Worm (Caenorhabditis elegans) whole organism, young adult: Measurements from ENCODE around the gene Y77E11A.8.
A peak's percentile ranks its signal among the peaks of the same experiment; 100 is the strongest.

ENCODE experiments used
- B0035.1 ChIP-seq: sonication (generic microtip); optimal IDR thresholded peaks from 2 replicates; lab custom pipeline; 2016; ENCODE audit warnings: missing genetic modification characterization, mild to moderate bottlenecking, missing compliant biosample characterization, missing genotype, missing genetic modification reagents
- B0261.1 ChIP-seq: sonication (generic microtip); optimal IDR thresholded peaks from 2 replicates; lab custom pipeline; 2016; ENCODE audit warnings: mild to moderate bottlenecking, missing genetic modification characterization, moderate library complexity, missing compliant biosample characterization
- C17E4.6 ChIP-seq: fragments of 200-800 bp; sonication (Bioruptor generic); IDR thresholded peaks from 2 replicates; pipeline ENCODE4 v1.3.6; 2022; ENCODE audit warnings: missing genetic modification reagents, missing genetic modification characterization, missing compliant biosample characterization
- F10E7.11 ChIP-seq: sonication (generic microtip); optimal IDR thresholded peaks from 2 replicates; lab custom pipeline; 2017; ENCODE audit warnings: mild to moderate bottlenecking, missing genetic modification characterization, moderate library complexity, missing compliant biosample characterization
- F22D6.2 ChIP-seq: sonication (generic microtip); optimal IDR thresholded peaks from 2 replicates; lab custom pipeline; 2016; ENCODE audit warnings: mild to moderate bottlenecking, missing genetic modification characterization, missing compliant biosample characterization
- F37B4.10 ChIP-seq: fragments of 200-800 bp; sonication (Bioruptor generic); IDR thresholded peaks from 2 replicates; pipeline ENCODE4 v1.3.6; 2022; ENCODE audit warnings: missing genetic modification characterization, missing compliant biosample characterization
- F49E8.2 ChIP-seq: sonication (generic microtip); optimal IDR thresholded peaks from 3 replicates; lab custom pipeline; 2017; ENCODE audit warnings: missing genetic modification characterization, mild to moderate bottlenecking, missing compliant biosample characterization, antibody characterized with exemption, moderate library complexity; ENCODE audit not compliant: insufficient read depth
- F52B5.7 ChIP-seq: sonication (generic microtip); optimal IDR thresholded peaks from 2 replicates; lab custom pipeline; 2016; ENCODE audit warnings: mild to moderate bottlenecking, missing genetic modification characterization, missing compliant biosample characterization
- F57A8.1 ChIP-seq: fragments of 200-800 bp; sonication (Bioruptor generic); optimal IDR thresholded peaks from 2 replicates; lab custom pipeline; 2018; ENCODE audit warnings: mild to moderate bottlenecking, missing genetic modification characterization, moderate library complexity, missing compliant biosample characterization
- F57C9.4 ChIP-seq: sonication (generic microtip); optimal IDR thresholded peaks from 2 replicates; lab custom pipeline; 2017; ENCODE audit warnings: mild to moderate bottlenecking, missing genetic modification characterization, missing compliant biosample characterization
- Y95B8A.8 ChIP-seq: fragments of 200-800 bp; sonication (Bioruptor generic); IDR thresholded peaks from 2 replicates; pipeline ENCODE4 v1.3.6; 2022; ENCODE audit warnings: missing genetic modification reagents, missing genetic modification characterization, missing compliant biosample characterization
- akir-1 ChIP-seq: fragments of 200-800 bp; sonication (Bioruptor generic); optimal IDR thresholded peaks from 2 replicates; lab custom pipeline; 2018; ENCODE audit warnings: mild to moderate bottlenecking, missing genetic modification characterization, moderate library complexity, missing compliant biosample characterization
- aptf-3 ChIP-seq: fragments of 200-800 bp; sonication (Bioruptor generic); IDR thresholded peaks from 2 replicates; pipeline ENCODE4 v1.3.6; 2022; ENCODE audit warnings: missing genetic modification characterization, missing compliant biosample characterization
- atf-7 ChIP-seq: sonication (generic microtip); optimal IDR thresholded peaks from 2 replicates; lab custom pipeline; 2017; ENCODE audit warnings: mild to moderate bottlenecking, missing genetic modification characterization, missing compliant biosample characterization
- athp-1 ChIP-seq: sonication (generic microtip); optimal IDR thresholded peaks from 2 replicates; lab custom pipeline; 2017; ENCODE audit warnings: mild to moderate bottlenecking, missing genetic modification characterization, missing compliant biosample characterization
- ccch-3 ChIP-seq: fragments of 200-800 bp; sonication (Bioruptor generic); optimal IDR thresholded peaks from 2 replicates; lab custom pipeline; 2018; ENCODE audit warnings: mild to moderate bottlenecking, missing genetic modification characterization, missing compliant biosample characterization
- ceh-27 ChIP-seq: fragments of 200-800 bp; sonication (Bioruptor generic); optimal IDR thresholded peaks from 2 replicates; lab custom pipeline; 2018; ENCODE audit warnings: mild to moderate bottlenecking, missing genetic modification characterization, moderate library complexity, missing compliant biosample characterization
- ceh-91 ChIP-seq: fragments of 200-800 bp; sonication (Bioruptor generic); IDR thresholded peaks from 2 replicates; pipeline ENCODE4 v1.3.6; 2022; ENCODE audit warnings: missing genetic modification reagents, missing genetic modification characterization, missing compliant biosample characterization
- chd-7 ChIP-seq: sonication (generic microtip); optimal IDR thresholded peaks from 2 replicates; lab custom pipeline; 2016; ENCODE audit warnings: mild to moderate bottlenecking, missing genetic modification characterization, moderate library complexity, missing compliant biosample characterization
- egrh-3 ChIP-seq: fragments of 200-800 bp; sonication (Bioruptor generic); IDR thresholded peaks from 2 replicates; pipeline ENCODE4 v1.3.6; 2022; ENCODE audit warnings: missing genetic modification reagents, missing genetic modification characterization, missing compliant biosample characterization
- ekl-4 ChIP-seq: fragments of 200-800 bp; sonication (Bioruptor generic); IDR thresholded peaks from 2 replicates; pipeline ENCODE4 v1.3.6; 2022; ENCODE audit warnings: missing genetic modification reagents, missing genetic modification characterization, missing compliant biosample characterization
- hlh-12 ChIP-seq: sonication (generic microtip); optimal IDR thresholded peaks from 2 replicates; lab custom pipeline; 2016; ENCODE audit warnings: missing genetic modification characterization, missing compliant biosample characterization
- hlh-26 ChIP-seq: fragments of 200-800 bp; sonication (Bioruptor generic); conservative IDR thresholded peaks from 2 replicates; pipeline ENCODE4 v1.3.6; 2022; ENCODE audit warnings: missing genetic modification reagents, missing genetic modification characterization, missing compliant biosample characterization
- hmg-1.2 ChIP-seq: fragments of 200-800 bp; sonication (Bioruptor generic); IDR thresholded peaks from 2 replicates; pipeline ENCODE4 v1.3.6; 2022; ENCODE audit warnings: missing genetic modification reagents, missing genetic modification characterization, missing compliant biosample characterization
- lin-26 ChIP-seq: fragments of 200-800 bp; sonication (Bioruptor generic); IDR thresholded peaks from 2 replicates; pipeline ENCODE4 v1.3.6; 2022; ENCODE audit warnings: missing genetic modification reagents, missing genetic modification characterization, missing compliant biosample characterization
- lin-40 ChIP-seq: sonication (generic microtip); optimal IDR thresholded peaks from 2 replicates; lab custom pipeline; 2016; ENCODE audit warnings: missing genetic modification characterization, mild to moderate bottlenecking, missing compliant biosample characterization, missing genotype, missing genetic modification reagents
- lir-1 ChIP-seq: fragments of 200-800 bp; sonication (Bioruptor generic); conservative IDR thresholded peaks from 2 replicates; pipeline ENCODE4 v1.3.6; 2022; ENCODE audit warnings: missing genetic modification reagents, missing genetic modification characterization, missing compliant biosample characterization
- lsl-1 ChIP-seq: fragments of 200-800 bp; sonication (Bioruptor generic); optimal IDR thresholded peaks from 2 replicates; lab custom pipeline; 2018; ENCODE audit warnings: mild to moderate bottlenecking, missing genetic modification characterization, moderate library complexity, missing compliant biosample characterization
- madf-3 ChIP-seq: fragments of 200-800 bp; sonication (Bioruptor generic); IDR thresholded peaks from 2 replicates; pipeline ENCODE4 v1.3.6; 2022; ENCODE audit warnings: missing genetic modification reagents, missing genetic modification characterization, missing compliant biosample characterization
- mes-4 ChIP-seq: sonication (generic microtip); optimal IDR thresholded peaks from 2 replicates; lab custom pipeline; 2016; ENCODE audit warnings: missing genotype, missing genetic modification characterization, missing compliant biosample characterization
- nfya-1 ChIP-seq: sonication (generic microtip); optimal IDR thresholded peaks from 2 replicates; lab custom pipeline; 2017; ENCODE audit warnings: antibody characterized with exemption, missing compliant biosample characterization, missing genetic modification characterization, borderline replicate concordance; ENCODE audit not compliant: insufficient read depth
- nfya-2 ChIP-seq: fragments of 200-800 bp; sonication (Bioruptor generic); IDR thresholded peaks from 2 replicates; pipeline ENCODE4 v1.3.6; 2022; ENCODE audit warnings: missing genetic modification reagents, missing genetic modification characterization, missing compliant biosample characterization
- nfyb-1 ChIP-seq: fragments of 200-800 bp; sonication (Bioruptor generic); IDR thresholded peaks from 2 replicates; pipeline ENCODE4 v1.3.6; 2022; ENCODE audit warnings: missing genetic modification reagents, missing genetic modification characterization, missing compliant biosample characterization
- nhr-120 ChIP-seq: fragments of 200-800 bp; sonication (Bioruptor generic); IDR thresholded peaks from 2 replicates; pipeline ENCODE4 v1.3.6; 2022; ENCODE audit warnings: missing genetic modification characterization, missing compliant biosample characterization
- pbrm-1 ChIP-seq: fragments of 200-800 bp; sonication (Bioruptor generic); IDR thresholded peaks from 2 replicates; pipeline ENCODE4 v1.3.6; 2022; ENCODE audit warnings: missing genetic modification reagents, missing genetic modification characterization, missing compliant biosample characterization
- rpc-1 ChIP-seq, 2 experiments: fragments of 150-350 bp in 1 of 2; sonication (generic microtip) in 1 of 2; optimal IDR thresholded peaks; 2 replicates each; lab custom pipeline; 2014 to 2018; ENCODE audit warnings: missing biosample characterization in 1 of 2, missing genetic modification characterization in 1 of 2, missing genetic modification reagents in 1 of 2, missing genotype in 1 of 2
- snpc-4 ChIP-seq, 5 experiments: fragments of 150-350 bp in 1 of 5; sonication (generic microtip) in 4 of 5; optimal IDR thresholded peaks; 2 replicates each; lab custom pipeline; 2014 to 2018; ENCODE audit warnings: missing genetic modification characterization in 5 of 5, missing biosample characterization in 3 of 5, antibody characterized with exemption in 2 of 5, mild to moderate bottlenecking in 2 of 5, missing compliant biosample characterization in 2 of 5, missing genotype in 2 of 5, moderate library complexity in 2 of 5, missing genetic modification reagents in 1 of 5
- tbx-9 ChIP-seq: sonication (generic microtip); optimal IDR thresholded peaks from 2 replicates; lab custom pipeline; 2016; ENCODE audit warnings: borderline replicate concordance, missing genetic modification characterization, inconsistent platforms, missing compliant biosample characterization
- xnd-1 ChIP-seq: sonication (generic microtip); optimal IDR thresholded peaks from 2 replicates; lab custom pipeline; 2016; ENCODE audit warnings: missing genotype, missing genetic modification reagents, missing genetic modification characterization, missing compliant biosample characterization
- ztf-6 ChIP-seq: fragments of 200-800 bp; sonication (Bioruptor generic); IDR thresholded peaks from 2 replicates; pipeline ENCODE4 v1.3.6; 2022; ENCODE audit warnings: missing genetic modification reagents, missing genetic modification characterization, missing compliant biosample characterization

Gene Y77E11A.8

DNA sequence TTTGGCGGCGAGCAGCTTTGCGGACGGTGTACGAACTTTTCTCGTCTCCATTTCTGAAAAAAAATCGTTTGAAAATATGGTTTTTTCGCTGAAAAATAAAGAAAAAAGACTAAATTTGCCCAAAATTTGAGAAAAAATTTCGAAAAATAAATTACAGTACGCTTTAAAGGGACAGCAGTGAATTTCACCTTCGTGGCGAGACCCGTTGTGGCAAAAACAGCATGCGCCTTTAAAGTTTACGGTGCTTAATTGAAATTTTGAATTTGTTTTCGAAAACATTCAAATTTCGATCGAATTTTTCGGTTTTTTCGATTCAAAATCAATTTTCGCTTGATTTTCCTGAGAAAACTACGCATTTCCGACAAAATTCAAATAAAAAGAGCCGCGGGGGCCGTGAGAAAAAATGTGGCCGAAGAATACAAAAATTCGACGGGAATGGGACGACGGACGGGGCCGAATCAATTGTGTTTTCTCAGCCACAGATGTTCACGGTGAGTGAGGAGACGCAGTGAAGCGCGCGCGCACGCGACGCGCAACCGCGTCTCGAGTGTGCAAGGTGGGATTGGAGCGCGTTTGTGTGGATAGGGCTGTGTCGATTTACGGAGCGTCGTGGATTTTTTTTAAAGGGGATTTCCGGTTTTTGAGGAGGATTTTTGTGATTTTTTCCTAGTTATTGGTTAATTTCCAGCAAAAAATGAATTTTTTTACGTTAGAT, 4.9 kb downstream of the Y77E11A.8 start, which contains the start of gene Y77E11A.7 (continued):
- no peak for TF ChIP-seq nfya-2 (GFP tag; lab: Robert Waterston, UW)
- peak; percentile 96 for TF ChIP-seq ceh-27 (GFP tag; lab: Kevin White, UChicago)
- 0 out of 2 replicates have a peak, but pooled peaks have one; percentile 10 for TF ChIP-seq Y95B8A.8
- no peak for TF ChIP-seq F52B5.7 (tag; lab: Kevin White, UChicago)
- TF ChIP-seq B0035.1 (tag; lab: Kevin White, UChicago) = no peak
- no peak for TF ChIP-seq mes-4 (tag; lab: Kevin White, UChicago)
- peak; percentile 2 for TF ChIP-seq ccch-3 (GFP tag; lab: Kevin White, UChicago)
- 0 out of 2 replicates have a peak, but pooled peaks have one; percentile 29 for TF ChIP-seq lin-26 (GFP tag; lab: Robert Waterston, UW)
- no peak for TF ChIP-seq F57A8.1 (GFP tag; lab: Kevin White, UChicago)
- no peak for TF ChIP-seq akir-1 (GFP tag; lab: Kevin White, UChicago)
- no peak for TF ChIP-seq C17E4.6 (GFP tag; lab: Robert Waterston, UW)
- TF ChIP-seq hmg-1.2 (GFP tag; lab: Robert Waterston, UW) = peak; percentile 70; the same call in 1 of the 2 replicates
- TF ChIP-seq hlh-26 (GFP tag; lab: Robert Waterston, UW) = no peak
- TF ChIP-seq tbx-9 (tag; lab: Kevin White, UChicago) = no peak
- no peak for TF ChIP-seq rpc-1 (optimal IDR thresholded peaks at IDR 0.05; lab: Kevin White, UChicago)
- no peak for TF ChIP-seq rpc-1 (tag; optimal IDR thresholded peaks at IDR 0.05; lab: Kevin White, UChicago)
- TF ChIP-seq nhr-120 (GFP tag; lab: Robert Waterston, UW) = no peak
- TF ChIP-seq ceh-91 (GFP tag; lab: Robert Waterston, UW) = peak; percentile 69; the same call in 1 of the 2 replicates
- TF ChIP-seq snpc-4 (GFP tag; optimal IDR thresholded peaks at IDR 0.05; lab: Kevin White, UChicago) = no peak
- TF ChIP-seq snpc-4 (tag; optimal IDR thresholded peaks at IDR 0.05; lab: Kevin White, UChicago) = peak in 2 of 4 experiments; percentile 42 to 57
- TF ChIP-seq ztf-6 (GFP tag; lab: Robert Waterston, UW) = no peak
- peak; percentile 66 for TF ChIP-seq egrh-3 (GFP tag; lab: Robert Waterston, UW)
- TF ChIP-seq nfya-1 = no peak
- TF ChIP-seq atf-7 (tag; lab: Kevin White, UChicago) = no peak
- no peak for TF ChIP-seq hlh-12
- peak; percentile 53 for TF ChIP-seq F49E8.2 (tag; lab: Kevin White, UChicago)
- peak; percentile 95 for TF ChIP-seq lsl-1 (GFP tag; lab: Kevin White, UChicago)
- TF ChIP-seq nfyb-1 (GFP tag; lab: Robert Waterston, UW) = peak; percentile 67; the same call in 1 of the 2 replicates
- peak; percentile 98 for TF ChIP-seq madf-3
- TF ChIP-seq lin-40 (tag; lab: Kevin White, UChicago) = peak; percentile 74
- peak; percentile 48; the same call in 1 of the 2 replicates for TF ChIP-seq pbrm-1 (GFP tag; lab: Robert Waterston, UW)
- TF ChIP-seq F57C9.4 (tag; lab: Kevin White, UChicago) = no peak
- peak; percentile 50; the same call in 1 of the 2 replicates for TF ChIP-seq ekl-4
- no peak for TF ChIP-seq F10E7.11 (tag; lab: Kevin White, UChicago)
- TF ChIP-seq athp-1 = peak; percentile 26
- TF ChIP-seq chd-7 (tag; lab: Kevin White, UChicago) = no peak
- peak; percentile 92 for TF ChIP-seq xnd-1
- peak; percentile 42; the same call in 1 of the 2 replicates for TF ChIP-seq lir-1 (GFP tag; lab: Robert Waterston, UW)
- TF ChIP-seq B0261.1 (tag; lab: Kevin White, UChicago) = no peak
- no peak for TF ChIP-seq F37B4.10
- TF ChIP-seq F22D6.2 (tag; lab: Kevin White, UChicago) = no peak
- TF ChIP-seq aptf-3 (GFP tag; lab: Robert Waterston, UW) = no peak
